Worm (Caenorhabditis elegans) whole organism, L2 larva: Measurements from ENCODE around the gene C26D10.4.

ENCODE experiments used
- C34F6.9 ChIP-seq: fragments of 150-350 bp; optimal IDR thresholded peaks from 2 replicates; lab custom pipeline; 2014; ENCODE audit warnings: missing biosample characterization, missing genetic modification characterization
- F13H6.1 ChIP-seq: sonication (generic microtip); optimal IDR thresholded peaks from 2 replicates; lab custom pipeline; 2016; ENCODE audit warnings: missing genetic modification characterization, missing compliant biosample characterization
- nhr-12 ChIP-seq: fragments of 150-350 bp; optimal IDR thresholded peaks from 2 replicates; lab custom pipeline; 2014; ENCODE audit warnings: missing biosample characterization, missing genetic modification characterization
- unc-62 ChIP-seq: fragments of 150-350 bp; optimal IDR thresholded peaks from 2 replicates; lab custom pipeline; 2014; ENCODE audit warnings: missing biosample characterization, missing genetic modification reagents, missing genetic modification characterization

- TF ChIP-seq nhr-12 (tag; lab: Kevin White, UChicago) (no peak), F13H6.1 (no peak), unc-62 (no peak), C34F6.9 (tag; lab: Kevin White, UChicago) (no peak)
These were observed 40.6 kb downstream of the C26D10.4 start for ce11 chrII:8370194-8370593.
